Worm (Caenorhabditis elegans) whole organism, midembryonic: ENCODE data around the gene E02A10.3.

Source experiments
- T22C8.4 ChIP-seq: fragments of 200-800 bp; sonication (Bioruptor generic); IDR thresholded peaks from 2 replicates; pipeline ENCODE4 v1.3.6; 2022; ENCODE audit warnings: missing genetic modification characterization, missing compliant biosample characterization
- med-1 ChIP-seq: sonication (generic microtip); optimal IDR thresholded peaks from 2 replicates; lab custom pipeline; 2017; ENCODE audit warnings: missing genetic modification characterization, mild to moderate bottlenecking, missing compliant biosample characterization, antibody characterized with exemption, missing genetic modification reagents; ENCODE audit not compliant: insufficient read depth
- ref-1 ChIP-seq: fragments of 200-800 bp; sonication (Bioruptor generic); conservative IDR thresholded peaks from 2 replicates; pipeline ENCODE4 v1.3.6; 2022; ENCODE audit warnings: missing genetic modification reagents, missing genetic modification characterization, missing compliant biosample characterization
- tab-1 ChIP-seq: fragments of 200-800 bp; sonication (Bioruptor generic); IDR thresholded peaks from 2 replicates; pipeline ENCODE4 v1.3.6; 2022; ENCODE audit warnings: missing genetic modification characterization, missing compliant biosample characterization
- ztf-23 ChIP-seq: fragments of 200-800 bp; sonication (Bioruptor generic); IDR thresholded peaks from 2 replicates; pipeline ENCODE4 v1.3.6; 2022; ENCODE audit warnings: missing genetic modification reagents, missing genetic modification characterization, missing compliant biosample characterization

- TF ChIP-seq tab-1 (GFP tag; lab: Robert Waterston, UW) (no peak), ref-1 (GFP tag; lab: Robert Waterston, UW) (no peak), med-1 (GFP tag; lab: Kevin White, UChicago) (no peak), ztf-23 (GFP tag; lab: Robert Waterston, UW) (no peak), T22C8.4 (GFP tag; lab: Robert Waterston, UW) (no peak)
Measured at ce11 chrV:12567312-12567711, 12.1 kb upstream of the E02A10.3 start.
